Worm (Caenorhabditis elegans): ENCODE measurements around the gene gid-7.

Gene gid-7

ce11 chrV:3750328-3750727 is 6.5 kb downstream of the gid-7 start:
- TF ChIP-seq nhr-25 (tag; optimal IDR thresholded peaks at IDR 0.05), result no peak
- TF ChIP-seq ztf-11 (tag; optimal IDR thresholded peaks at IDR 0.05), result no peak
- TF ChIP-seq crh-2 (tag; optimal IDR thresholded peaks at IDR 0.05), result no peak
- TF ChIP-seq mab-5 (tag; optimal IDR thresholded peaks at IDR 0.05), result no peak
- no peak for TF ChIP-seq elt-3 (tag; optimal IDR thresholded peaks at IDR 0.05)
- TF ChIP-seq lsy-2 (tag; optimal IDR thresholded peaks at IDR 0.05), result no peak
- TF ChIP-seq nhr-77 (tag; optimal IDR thresholded peaks at IDR 0.05), result no peak
- TF ChIP-seq sma-3 (GFP tag; optimal IDR thresholded peaks at IDR 0.05), result no peak
- TF ChIP-seq nhr-129 (tag; optimal IDR thresholded peaks at IDR 0.05), result no peak
- TF ChIP-seq egl-27 (tag; optimal IDR thresholded peaks at IDR 0.05), result no peak
- TF ChIP-seq R02D3.7 (tag; optimal IDR thresholded peaks at IDR 0.05), result no peak
- no peak for TF ChIP-seq zag-1 (tag; optimal IDR thresholded peaks at IDR 0.05)
- no peak for TF ChIP-seq lin-11 (tag; optimal IDR thresholded peaks at IDR 0.05)
- no peak for TF ChIP-seq lin-39 (tag; optimal IDR thresholded peaks at IDR 0.05)
- no peak for TF ChIP-seq peb-1 (tag; optimal IDR thresholded peaks at IDR 0.05)
- TF ChIP-seq nhr-12 (tag; optimal IDR thresholded peaks at IDR 0.05), result no peak
- TF ChIP-seq dmd-4 (tag; optimal IDR thresholded peaks at IDR 0.05), result no peak
- TF ChIP-seq mdl-1 (tag; optimal IDR thresholded peaks at IDR 0.05), result no peak

- TF ChIP-seq crh-2 (tag; optimal IDR thresholded peaks at IDR 0.05) (peak; percentile 51), R02D3.7 (tag; optimal IDR thresholded peaks at IDR 0.05) (peak; percentile 92), gmeb-1 (tag; optimal IDR thresholded peaks at IDR 0.05) (peak; percentile 96), nhr-237 (tag; optimal IDR thresholded peaks at IDR 0.05) (no peak), lin-13 (GFP tag; optimal IDR thresholded peaks at IDR 0.05) (peak; percentile 21), lsy-2 (tag; optimal IDR thresholded peaks at IDR 0.05) (peak; percentile 9 to 58), C34F6.9 (tag; optimal IDR thresholded peaks at IDR 0.05) (peak; percentile 52), unc-62 (GFP tag; optimal IDR thresholded peaks at IDR 0.05) (no peak), aly-2 (tag; optimal IDR thresholded peaks at IDR 0.05) (no peak), unc-55 (GFP tag; optimal IDR thresholded peaks at IDR 0.05) (peak; percentile 76), alr-1 (tag; optimal IDR thresholded peaks at IDR 0.05) (no peak), nhr-25 (tag; optimal IDR thresholded peaks at IDR 0.05) (peak; percentile 24), nhr-129 (tag; optimal IDR thresholded peaks at IDR 0.05) (peak; percentile 12), nhr-21 (tag; optimal IDR thresholded peaks at IDR 0.05) (peak; percentile 15)
Measured at ce11 chrV:3743172-3743626, 13.7 kb downstream of the gid-7 start, which contains the start of gene mtm-9. Gene mtm-9, plus strand, starts transcription at chrV:3743576.

ce11 chrV:3739302-3739701 is 17.6 kb downstream of the gid-7 start, which contains the start of gene hpo-36:
Gene hpo-36, minus strand, starts transcription at chrV:3739402.
- no peak for TF ChIP-seq unc-39 (tag; optimal IDR thresholded peaks at IDR 0.05)
- no peak for TF ChIP-seq ztf-1 (GFP tag; conservative IDR thresholded peaks at IDR 0.05)
- TF ChIP-seq sma-3 (GFP tag; optimal IDR thresholded peaks at IDR 0.05), result no peak
- no peak for TF ChIP-seq nhr-12 (tag; optimal IDR thresholded peaks at IDR 0.05)
- TF ChIP-seq unc-55 (GFP tag; optimal IDR thresholded peaks at IDR 0.05), result no peak
- TF ChIP-seq gmeb-1 (tag; optimal IDR thresholded peaks at IDR 0.05), result no peak
- no peak for TF ChIP-seq alr-1 (tag; optimal IDR thresholded peaks at IDR 0.05)
- TF ChIP-seq ceh-16 (tag; optimal IDR thresholded peaks at IDR 0.05), result no peak
- TF ChIP-seq egl-27 (tag; optimal IDR thresholded peaks at IDR 0.05), result no peak
- no peak for TF ChIP-seq elt-3 (tag; optimal IDR thresholded peaks at IDR 0.05)
- no peak for TF ChIP-seq R02D3.7 (tag; optimal IDR thresholded peaks at IDR 0.05)
- no peak for TF ChIP-seq lsy-2 (tag; optimal IDR thresholded peaks at IDR 0.05)
- no peak for TF ChIP-seq sma-9 (GFP tag; optimal IDR thresholded peaks at IDR 0.05)
- no peak for TF ChIP-seq sma-9 (tag; optimal IDR thresholded peaks at IDR 0.05)
- TF ChIP-seq aly-2 (tag; optimal IDR thresholded peaks at IDR 0.05), result no peak
- TF ChIP-seq dmd-4 (tag; optimal IDR thresholded peaks at IDR 0.05), result no peak
- no peak for TF ChIP-seq elt-1 (tag; optimal IDR thresholded peaks at IDR 0.05)
- no peak for TF ChIP-seq nhr-6 (tag; optimal IDR thresholded peaks at IDR 0.05)

- TF ChIP-seq elt-3 (tag; optimal IDR thresholded peaks at IDR 0.05) (no peak), mab-5 (tag; optimal IDR thresholded peaks at IDR 0.05) (no peak), crh-2 (tag; optimal IDR thresholded peaks at IDR 0.05) (no peak), aly-2 (tag; optimal IDR thresholded peaks at IDR 0.05) (no peak), egl-27 (tag; optimal IDR thresholded peaks at IDR 0.05) (no peak), lin-39 (tag; optimal IDR thresholded peaks at IDR 0.05) (no peak), mbf-1 (tag; optimal IDR thresholded peaks at IDR 0.05) (no peak), nhr-6 (tag; optimal IDR thresholded peaks at IDR 0.05) (no peak), ceh-16 (tag; optimal IDR thresholded peaks at IDR 0.05) (no peak)
Measured at ce11 chrV:3738409-3738808, 18.5 kb downstream of the gid-7 start.

Measured in whole organism, L2 larva.